Worm (Caenorhabditis elegans) whole organism, L3 larva: Measurements from ENCODE around the gene ZK666.2.

Experiments
- R02D3.7 ChIP-seq: fragments of 150-350 bp; optimal IDR thresholded peaks from 2 replicates; lab custom pipeline; 2014; ENCODE audit warnings: missing biosample characterization, missing genetic modification characterization
- ZK546.5 ChIP-seq: sonication (generic microtip); optimal IDR thresholded peaks from 2 replicates; lab custom pipeline; 2017; ENCODE audit warnings: missing biosample characterization, missing genetic modification characterization
- aly-2 ChIP-seq: fragments of 150-350 bp; optimal IDR thresholded peaks from 2 replicates; lab custom pipeline; 2014; ENCODE audit warnings: missing biosample characterization, missing genetic modification characterization
- ama-1 ChIP-seq: fragments of 150-350 bp; optimal IDR thresholded peaks from 2 replicates; lab custom pipeline; 2018
- ceh-16 ChIP-seq: sonication (generic microtip); optimal IDR thresholded peaks from 2 replicates; lab custom pipeline; 2017; ENCODE audit warnings: missing biosample characterization, missing genetic modification characterization
- ceh-28 ChIP-seq: fragments of 150-350 bp; optimal IDR thresholded peaks from 2 replicates; lab custom pipeline; 2014; ENCODE audit warnings: missing biosample characterization, missing genetic modification reagents, missing genetic modification characterization
- ceh-82 ChIP-seq: fragments of 150-350 bp; optimal IDR thresholded peaks from 2 replicates; lab custom pipeline; 2014; ENCODE audit warnings: missing biosample characterization, missing genetic modification characterization
- ceh-9 ChIP-seq: sonication (generic microtip); optimal IDR thresholded peaks from 2 replicates; lab custom pipeline; 2018; ENCODE audit warnings: missing biosample characterization, missing genetic modification characterization
- daf-12 ChIP-seq: fragments of 150-350 bp; optimal IDR thresholded peaks from 2 replicates; lab custom pipeline; 2014; ENCODE audit warnings: missing biosample characterization, missing genetic modification reagents, missing genetic modification characterization
- egl-27 ChIP-seq: sonication (generic microtip); optimal IDR thresholded peaks from 4 replicates; lab custom pipeline; 2017; ENCODE audit warnings: missing biosample characterization, missing genetic modification reagents, missing genetic modification characterization
- egl-5 ChIP-seq: fragments of 150-350 bp; optimal IDR thresholded peaks from 2 replicates; lab custom pipeline; 2017; ENCODE audit warnings: missing biosample characterization, missing genetic modification reagents, missing genetic modification characterization, inconsistent platforms
- elt-1 ChIP-seq: fragments of 150-350 bp; optimal IDR thresholded peaks from 2 replicates; lab custom pipeline; 2014; ENCODE audit warnings: missing biosample characterization, missing genetic modification characterization
- elt-2 ChIP-seq: sonication (generic microtip); optimal IDR thresholded peaks from 2 replicates; lab custom pipeline; 2016; ENCODE audit warnings: missing genetic modification reagents, mild to moderate bottlenecking, missing genetic modification characterization, missing compliant biosample characterization
- elt-3 ChIP-seq, 3 experiments: fragments of 150-350 bp in 1 of 3; sonication (generic microtip) in 2 of 3; optimal IDR thresholded peaks; 2 replicates in 2 of 3; 4 replicates in 1 of 3; lab custom pipeline; 2014 to 2017; ENCODE audit warnings: missing biosample characterization in 3 of 3, missing genetic modification characterization in 3 of 3
- eor-1 ChIP-seq, 2 experiments: fragments of 150-350 bp; optimal IDR thresholded peaks; 2 replicates each; lab custom pipeline; 2014 to 2018; ENCODE audit warnings: missing biosample characterization in 2 of 2, missing genetic modification characterization in 2 of 2
- fkh-10 ChIP-seq: sonication (generic microtip); optimal IDR thresholded peaks from 2 replicates; lab custom pipeline; 2017; ENCODE audit warnings: missing biosample characterization, missing genetic modification reagents, missing genetic modification characterization
- fkh-2 ChIP-seq: fragments of 150-350 bp; optimal IDR thresholded peaks from 2 replicates; lab custom pipeline; 2014; ENCODE audit warnings: missing biosample characterization, missing genetic modification reagents, missing genetic modification characterization
- fos-1 ChIP-seq: fragments of 150-350 bp; optimal IDR thresholded peaks from 2 replicates; lab custom pipeline; 2014; ENCODE audit warnings: missing biosample characterization, missing genetic modification characterization
- hmg-11 ChIP-seq: sonication (generic microtip); optimal IDR thresholded peaks from 2 replicates; lab custom pipeline; 2016; ENCODE audit warnings: missing genetic modification characterization, missing compliant biosample characterization
- jun-1 ChIP-seq: fragments of 150-350 bp; optimal IDR thresholded peaks from 2 replicates; lab custom pipeline; 2014; ENCODE audit warnings: missing biosample characterization, missing genetic modification reagents, missing genetic modification characterization
- lin-15B ChIP-seq: fragments of 150-350 bp; optimal IDR thresholded peaks from 2 replicates; lab custom pipeline; 2014; ENCODE audit warnings: missing biosample characterization, missing genetic modification characterization
- lin-39 ChIP-seq: fragments of 150-350 bp; optimal IDR thresholded peaks from 2 replicates; lab custom pipeline; 2018; ENCODE audit warnings: missing biosample characterization, missing genetic modification reagents, missing genetic modification characterization
- lsy-12 ChIP-seq: sonication (generic microtip); optimal IDR thresholded peaks from 2 replicates; lab custom pipeline; 2016; ENCODE audit warnings: mild to moderate bottlenecking, missing genetic modification characterization, missing compliant biosample characterization
- mdl-1 ChIP-seq: fragments of 150-350 bp; optimal IDR thresholded peaks from 2 replicates; lab custom pipeline; 2014; ENCODE audit warnings: missing biosample characterization, missing genetic modification characterization
- mml-1 ChIP-seq: fragments of 150-350 bp; sonication (generic microtip); optimal IDR thresholded peaks from 3 replicates; lab custom pipeline; 2014; ENCODE audit warnings: missing biosample characterization, missing genetic modification characterization
- nfya-1 ChIP-seq: sonication (generic microtip); optimal IDR thresholded peaks from 2 replicates; lab custom pipeline; 2017; ENCODE audit warnings: missing genetic modification characterization, mild to moderate bottlenecking, missing compliant biosample characterization, antibody characterized with exemption, moderate library complexity; ENCODE audit not compliant: insufficient read depth
- nhr-11 ChIP-seq: fragments of 150-350 bp; optimal IDR thresholded peaks from 2 replicates; lab custom pipeline; 2014; ENCODE audit warnings: missing biosample characterization, missing genetic modification characterization
- nhr-12 ChIP-seq: fragments of 150-350 bp; optimal IDR thresholded peaks from 2 replicates; lab custom pipeline; 2014; ENCODE audit warnings: missing biosample characterization, missing genetic modification characterization
- nhr-23 ChIP-seq: fragments of 150-350 bp; optimal IDR thresholded peaks from 2 replicates; lab custom pipeline; 2014; ENCODE audit warnings: missing biosample characterization, missing genetic modification reagents, missing genetic modification characterization
- nhr-237 ChIP-seq: fragments of 150-350 bp; optimal IDR thresholded peaks from 2 replicates; lab custom pipeline; 2014; ENCODE audit warnings: missing biosample characterization, missing genetic modification characterization
- nhr-25 ChIP-seq: sonication (generic microtip); optimal IDR thresholded peaks from 2 replicates; lab custom pipeline; 2017; ENCODE audit warnings: missing biosample characterization, missing genetic modification characterization
- nhr-28 ChIP-seq: fragments of 150-350 bp; optimal IDR thresholded peaks from 2 replicates; lab custom pipeline; 2014; ENCODE audit warnings: missing biosample characterization, missing genetic modification characterization
- nhr-43 ChIP-seq: sonication (generic microtip); optimal IDR thresholded peaks from 2 replicates; lab custom pipeline; 2016; ENCODE audit warnings: mild to moderate bottlenecking, missing genetic modification characterization, missing compliant biosample characterization; ENCODE audit not compliant: poor library complexity, severe bottlenecking
- nhr-67 ChIP-seq: fragments of 150-350 bp; optimal IDR thresholded peaks from 2 replicates; lab custom pipeline; 2014; ENCODE audit warnings: missing biosample characterization, missing genetic modification characterization
- nhr-76 ChIP-seq: fragments of 150-350 bp; sonication (generic microtip); optimal IDR thresholded peaks from 5 replicates; lab custom pipeline; 2014; ENCODE audit warnings: missing biosample characterization, missing genetic modification characterization
- nhr-77 ChIP-seq: fragments of 150-350 bp; optimal IDR thresholded peaks from 2 replicates; lab custom pipeline; 2014; ENCODE audit warnings: missing biosample characterization, missing genetic modification characterization
- pha-4 ChIP-seq: fragments of 150-350 bp; optimal IDR thresholded peaks from 2 replicates; lab custom pipeline; 2014; ENCODE audit warnings: missing biosample characterization, missing genetic modification reagents, missing genetic modification characterization
- pqm-1 ChIP-seq: fragments of 150-350 bp; optimal IDR thresholded peaks from 2 replicates; lab custom pipeline; 2017; ENCODE audit warnings: missing biosample characterization, missing genetic modification characterization, inconsistent platforms
- sea-2 ChIP-seq: fragments of 150-350 bp; sonication (generic microtip); optimal IDR thresholded peaks from 4 replicates; lab custom pipeline; 2014; ENCODE audit warnings: missing biosample characterization, missing genetic modification reagents, missing genetic modification characterization
- skn-1 ChIP-seq: fragments of 150-350 bp; optimal IDR thresholded peaks from 2 replicates; lab custom pipeline; 2014; ENCODE audit warnings: missing biosample characterization, missing genetic modification characterization
- snpc-4 ChIP-seq: fragments of 150-350 bp; optimal IDR thresholded peaks from 2 replicates; lab custom pipeline; 2014; ENCODE audit warnings: missing biosample characterization, missing genetic modification characterization
- tbx-2 ChIP-seq: sonication (generic microtip); optimal IDR thresholded peaks from 2 replicates; lab custom pipeline; 2016; ENCODE audit warnings: mild to moderate bottlenecking, missing genetic modification characterization, missing compliant biosample characterization
- unc-39 ChIP-seq: sonication (generic microtip); optimal IDR thresholded peaks from 4 replicates; lab custom pipeline; 2017; ENCODE audit warnings: missing biosample characterization, missing genetic modification characterization
- unc-62 ChIP-seq: fragments of 150-350 bp; sonication (generic microtip); optimal IDR thresholded peaks from 4 replicates; lab custom pipeline; 2014; ENCODE audit warnings: missing biosample characterization, missing genetic modification reagents, missing genetic modification characterization
- zag-1 ChIP-seq: fragments of 150-350 bp; optimal IDR thresholded peaks from 2 replicates; lab custom pipeline; 2014; ENCODE audit warnings: missing biosample characterization, missing genetic modification characterization
- ztf-11 ChIP-seq: fragments of 150-350 bp; optimal IDR thresholded peaks from 2 replicates; lab custom pipeline; 2014; ENCODE audit warnings: missing biosample characterization, missing genetic modification characterization
- ztf-4 ChIP-seq: fragments of 150-350 bp; optimal IDR thresholded peaks from 2 replicates; lab custom pipeline; 2014; ENCODE audit warnings: missing biosample characterization, missing genetic modification characterization

Gene ZK666.2

DNA sequence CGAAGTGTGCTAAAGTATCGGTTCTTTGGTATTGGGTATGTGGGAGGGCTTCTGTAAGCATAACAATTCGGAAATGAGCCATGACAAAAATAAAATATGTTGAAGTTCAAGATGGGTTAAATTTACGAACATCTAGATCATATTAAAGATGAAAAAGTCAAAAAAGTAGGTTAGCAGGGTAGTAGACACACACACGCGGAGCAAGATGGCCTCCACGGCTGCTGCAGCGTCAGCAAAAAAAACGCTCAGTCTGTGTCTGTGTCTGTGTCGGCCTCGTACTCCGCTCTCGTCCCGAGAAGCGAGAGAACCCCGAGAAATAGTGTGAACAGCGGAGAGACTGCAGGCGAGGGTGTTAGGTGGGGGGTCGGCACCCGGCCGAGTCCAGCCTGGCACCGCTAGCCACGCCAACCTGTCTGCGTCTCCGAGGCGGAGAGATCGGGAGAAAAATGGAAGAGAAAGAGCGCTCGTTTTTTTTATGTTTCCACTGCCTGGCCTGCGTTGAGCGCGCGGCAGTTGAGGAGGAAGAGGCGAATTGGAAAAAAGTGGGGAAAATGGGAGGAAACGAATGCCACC lies 30.9 kb upstream of the ZK666.2 start, which contains the start of gene myrf-1 (continued):
- peak; percentile 39 for TF ChIP-seq sea-2
- TF ChIP-seq ceh-9 (tag; lab: Kevin White, UChicago) = no peak
- peak; percentile 64 for TF ChIP-seq lin-15B
- peak; percentile 61 for TF ChIP-seq skn-1 (tag; lab: Kevin White, UChicago)
- no peak for TF ChIP-seq nhr-237 (tag; lab: Kevin White, UChicago)
- no peak for TF ChIP-seq daf-12 (tag; lab: Kevin White, UChicago)
- no peak for TF ChIP-seq unc-39
- TF ChIP-seq snpc-4 = peak; percentile 33
- peak; percentile 62 for TF ChIP-seq jun-1 (tag; lab: Kevin White, UChicago)
- peak; percentile 70 for TF ChIP-seq mdl-1 (tag; lab: Kevin White, UChicago)
- TF ChIP-seq nhr-67 = peak; percentile 3
- peak; percentile 87 for TF ChIP-seq nhr-11 (tag; lab: Kevin White, UChicago)
- TF ChIP-seq ceh-82 = peak; percentile 43
- peak; percentile 96 for TF ChIP-seq lin-39 (tag; lab: Kevin White, UChicago)
- TF ChIP-seq R02D3.7 = peak; percentile 53
- peak; percentile 85 for TF ChIP-seq egl-5 (tag; lab: Kevin White, UChicago)
- peak; percentile 47 for TF ChIP-seq nhr-77 (tag; lab: Kevin White, UChicago)
- TF ChIP-seq aly-2 (tag; lab: Kevin White, UChicago) = no peak
- TF ChIP-seq, all 47 proteins: peak for 31

DNA sequence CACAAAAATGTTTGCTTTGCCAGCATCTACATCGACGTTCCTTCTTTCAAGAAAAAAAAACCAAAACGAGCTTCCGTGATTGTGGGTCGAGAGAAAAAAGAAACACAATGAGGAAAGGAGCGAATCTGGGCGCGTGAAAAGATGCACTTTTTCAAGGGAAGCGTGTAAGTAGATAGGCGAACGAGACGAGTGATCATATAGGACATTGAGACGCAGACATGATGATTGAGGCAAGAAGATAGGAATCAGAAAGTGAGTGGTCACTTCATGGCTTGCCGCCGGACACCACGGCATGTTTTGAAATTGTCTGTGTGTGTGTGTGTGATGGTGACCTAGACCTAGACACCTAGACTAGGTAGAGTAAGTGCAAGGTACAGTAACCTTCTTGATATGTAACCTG lies 29.9 kb upstream of the ZK666.2 start:
- TF ChIP-seq nhr-67 (no peak), nhr-77 (tag; lab: Kevin White, UChicago) (no peak), mdl-1 (tag; lab: Kevin White, UChicago) (peak; percentile 39), ZK546.5 (tag; lab: Kevin White, UChicago) (no peak), mml-1 (tag; lab: Kevin White, UChicago) (no peak), nhr-12 (tag; lab: Kevin White, UChicago) (no peak), lin-39 (tag; lab: Kevin White, UChicago) (peak; percentile 50), ceh-16 (no peak), lin-15B (peak; percentile 52), unc-62 (GFP tag; lab: Kevin White, UChicago) (peak; percentile 77), nhr-76 (tag; lab: Kevin White, UChicago) (no peak), pqm-1 (tag; lab: Kevin White, UChicago) (peak; percentile 38), elt-2 (no peak), snpc-4 (no peak), daf-12 (tag; lab: Kevin White, UChicago) (no peak), eor-1 (tag; optimal IDR thresholded peaks at IDR 0.05; lab: Kevin White, UChicago) (no peak), nhr-43 (peak; percentile 74), tbx-2 (no peak), unc-39 (no peak), pha-4 (tag; lab: Kevin White, UChicago) (peak; percentile 9), hmg-11 (tag; lab: Kevin White, UChicago) (peak; percentile 51), ztf-4 (tag; lab: Kevin White, UChicago) (no peak), nhr-11 (tag; lab: Kevin White, UChicago) (no peak), egl-27 (no peak), elt-3 (tag; optimal IDR thresholded peaks at IDR 0.05; lab: Kevin White, UChicago) (no peak), ztf-11 (no peak), lsy-12 (tag; lab: Kevin White, UChicago) (peak; percentile 46), nfya-1 (tag; lab: Kevin White, UChicago) (peak; percentile 79), ceh-82 (no peak), nhr-25 (tag; lab: Kevin White, UChicago) (peak; percentile 83), fkh-10 (GFP tag; lab: Kevin White, UChicago) (no peak), elt-1 (tag; lab: Kevin White, UChicago) (peak; percentile 59), nhr-237 (tag; lab: Kevin White, UChicago) (no peak), zag-1 (no peak), ama-1 (peak; percentile 67), fkh-2 (no peak), nhr-23 (peak; percentile 55), ceh-9 (tag; lab: Kevin White, UChicago) (no peak), egl-5 (tag; lab: Kevin White, UChicago) (peak; percentile 51), jun-1 (tag; lab: Kevin White, UChicago) (no peak), R02D3.7 (peak; percentile 22), nhr-28 (no peak), ceh-28 (tag; lab: Kevin White, UChicago) (peak; percentile 30), skn-1 (tag; lab: Kevin White, UChicago) (peak; percentile 69), aly-2 (tag; lab: Kevin White, UChicago) (no peak), sea-2 (no peak), fos-1 (tag; lab: Kevin White, UChicago) (no peak)
